Worm (Caenorhabditis elegans): ENCODE results near the gene R02F11.10.

DNA sequence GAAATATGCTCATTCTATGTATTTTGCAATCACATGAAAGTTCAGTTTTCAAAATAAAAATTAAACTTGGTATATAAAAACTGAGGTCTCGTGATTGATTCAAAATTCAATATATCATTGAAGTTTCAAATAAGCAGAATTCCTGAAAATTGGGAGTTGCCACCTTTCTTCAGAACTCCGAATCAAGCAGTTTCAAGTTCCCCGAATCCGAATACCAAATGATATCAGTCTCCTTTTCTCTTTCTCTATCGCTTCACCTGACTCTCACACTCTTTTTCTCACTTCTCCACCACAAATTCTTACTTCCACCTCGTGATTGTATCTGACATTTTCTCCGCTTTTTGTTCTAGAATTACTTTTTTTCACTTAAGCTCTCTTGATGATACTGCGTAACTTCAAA, 5.4 kb downstream of the R02F11.10 start, which contains the start of gene R02F11.2:
- no peak for TF ChIP-seq T22C8.4 (GFP tag; IDR thresholded peaks at IDR 0.05)
- no peak for TF ChIP-seq med-1 (GFP tag; optimal IDR thresholded peaks at IDR 0.05; ENCODE audit: insufficient read depth)
- TF ChIP-seq ref-1 (GFP tag; conservative IDR thresholded peaks at IDR 0.05), result no peak
- no peak for TF ChIP-seq flt-1 (GFP tag; IDR thresholded peaks at IDR 0.05)
- no peak for TF ChIP-seq tab-1 (GFP tag; IDR thresholded peaks at IDR 0.05)
- no peak for TF ChIP-seq ztf-23 (GFP tag; IDR thresholded peaks at IDR 0.05)
- no peak for TF ChIP-seq klf-2 (GFP tag; conservative IDR thresholded peaks at IDR 0.05)

Measured in whole organism, midembryonic.